Fruit fly (Drosophila melanogaster): ENCODE measurements around the gene CG7065.

Gene CG7065

DNA sequence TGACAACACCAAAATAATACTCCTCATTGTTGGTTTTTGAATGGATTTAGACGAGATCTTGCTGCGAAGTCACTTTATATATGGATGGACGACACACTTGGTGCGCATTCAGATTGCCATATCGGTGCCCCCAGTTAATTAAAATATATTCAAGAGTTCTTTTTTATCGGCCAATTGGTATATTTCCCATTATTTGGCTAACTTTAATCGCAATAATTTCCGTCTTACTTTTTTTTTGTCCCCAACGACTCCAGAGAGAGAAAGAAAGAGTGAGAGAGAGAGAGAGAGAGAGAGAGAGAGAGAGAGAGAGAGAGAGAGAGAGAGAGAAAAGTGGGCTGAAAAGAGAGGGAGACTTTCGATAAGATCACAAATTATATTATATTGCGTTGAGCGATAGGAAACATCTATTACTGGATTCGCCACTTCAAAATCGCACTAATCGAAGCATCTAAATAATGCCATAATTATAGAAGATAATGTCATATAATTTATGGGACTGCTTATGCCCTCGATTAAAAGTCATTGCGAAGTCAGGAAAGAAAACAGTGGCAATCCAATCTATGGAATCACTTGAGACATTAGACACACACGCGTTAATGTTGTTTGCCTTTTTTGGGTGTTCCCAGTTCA, 48.4 kb downstream of the CG7065 start, which contains the start of gene CG12115:
TSS of gene CG12115 (minus strand) at position 51 of the 630 bp plus-strand sequence.
- TF ChIP-seq lola (GFP tag; optimal IDR thresholded peaks at IDR 0.05) (no peak), pan (optimal IDR thresholded peaks at IDR 0.05) (no peak), foxo (GFP tag; optimal IDR thresholded peaks at IDR 0.05) (no peak), Hr83 (GFP tag; optimal IDR thresholded peaks at IDR 0.05; ENCODE audit: poor library complexity, severe bottlenecking) (no peak), Abd-B (GFP tag; optimal IDR thresholded peaks at IDR 0.05) (no peak), Mio (GFP tag; optimal IDR thresholded peaks at IDR 0.05) (no peak), Sp1 (GFP tag; optimal IDR thresholded peaks at IDR 0.05) (no peak), tai (GFP tag; optimal IDR thresholded peaks at IDR 0.05) (no peak), sv (GFP tag; optimal IDR thresholded peaks at IDR 0.05) (no peak), Jra (GFP tag; optimal IDR thresholded peaks at IDR 0.05) (no peak), CrebA (GFP tag; optimal IDR thresholded peaks at IDR 0.05; ENCODE audit: borderline replicate concordance) (no peak), psq (GFP tag; optimal IDR thresholded peaks at IDR 0.05) (no peak), Vsx2 (GFP tag; optimal IDR thresholded peaks at IDR 0.05; ENCODE audit: partially characterized antibody) (no peak), brk (GFP tag; optimal IDR thresholded peaks at IDR 0.05) (no peak), dl (GFP tag; optimal IDR thresholded peaks at IDR 0.05; ENCODE audit: insufficient read depth in 1 of 2, partially characterized antibody in 2 of 2) (no peak), N (GFP tag; optimal IDR thresholded peaks at IDR 0.05) (no peak), Dif (GFP tag; optimal IDR thresholded peaks at IDR 0.05; ENCODE audit: partially characterized antibody) (no peak), CG9705 (GFP tag; optimal IDR thresholded peaks at IDR 0.05) (no peak), fru (GFP tag; optimal IDR thresholded peaks at IDR 0.05) (no peak)

- TF ChIP-seq CG9705 (GFP tag; optimal IDR thresholded peaks at IDR 0.05) = no peak
- TF ChIP-seq Hnf4 (GFP tag; optimal IDR thresholded peaks at IDR 0.05) = no peak
- TF ChIP-seq usp (GFP tag; optimal IDR thresholded peaks at IDR 0.05) = no peak
- no peak for TF ChIP-seq jim (GFP tag; optimal IDR thresholded peaks at IDR 0.05)
- TF ChIP-seq CrebA (GFP tag; optimal IDR thresholded peaks at IDR 0.05; ENCODE audit: borderline replicate concordance) = no peak
- no peak for TF ChIP-seq br (GFP tag; optimal IDR thresholded peaks at IDR 0.05)
- TF ChIP-seq Hr83 (GFP tag; optimal IDR thresholded peaks at IDR 0.05; ENCODE audit: poor library complexity, severe bottlenecking) = no peak
- TF ChIP-seq h (GFP tag; optimal IDR thresholded peaks at IDR 0.05) = no peak
- TF ChIP-seq fru (GFP tag; optimal IDR thresholded peaks at IDR 0.05) = no peak
- TF ChIP-seq sage (GFP tag; optimal IDR thresholded peaks at IDR 0.05) = no peak
- TF ChIP-seq Hr78 (GFP tag; optimal IDR thresholded peaks at IDR 0.05) = no peak
- TF ChIP-seq woc (GFP tag; optimal IDR thresholded peaks at IDR 0.05) = no peak
- no peak for TF ChIP-seq Mio (GFP tag; optimal IDR thresholded peaks at IDR 0.05)
- TF ChIP-seq OdsH (GFP tag; optimal IDR thresholded peaks at IDR 0.05) = no peak
- no peak for TF ChIP-seq brk (GFP tag; optimal IDR thresholded peaks at IDR 0.05)
- no peak for TF ChIP-seq Myc (optimal IDR thresholded peaks at IDR 0.05)
Observed at dm6 chrX:9191357-9191756, 49.1 kb downstream of the CG7065 start, which contains the start of gene CG12057. Gene CG12057, plus strand, starts transcription at chrX:9191657.

dm6 chrX:9192429-9192828, 50.1 kb downstream of the CG7065 start, which contains the start of gene CG12056:
Gene CG12056, plus strand, starts transcription at chrX:9192669.
- TF ChIP-seq HLH106 (tag; optimal IDR thresholded peaks at IDR 0.05) = no peak
- TF ChIP-seq foxo (GFP tag; optimal IDR thresholded peaks at IDR 0.05) = no peak
- TF ChIP-seq Abd-B (GFP tag; optimal IDR thresholded peaks at IDR 0.05) = no peak
- TF ChIP-seq tai (GFP tag; optimal IDR thresholded peaks at IDR 0.05) = no peak
- no peak for TF ChIP-seq dl (GFP tag; optimal IDR thresholded peaks at IDR 0.05; ENCODE audit: insufficient read depth in 1 of 2, partially characterized antibody in 2 of 2)
- TF ChIP-seq Mio (GFP tag; optimal IDR thresholded peaks at IDR 0.05) = no peak
- TF ChIP-seq Rel (GFP tag; optimal IDR thresholded peaks at IDR 0.05) = no peak
- no peak for TF ChIP-seq Rel (tag; optimal IDR thresholded peaks at IDR 0.05)
- no peak for TF ChIP-seq psq (GFP tag; optimal IDR thresholded peaks at IDR 0.05)
- no peak for TF ChIP-seq Vsx2 (GFP tag; optimal IDR thresholded peaks at IDR 0.05; ENCODE audit: partially characterized antibody)
- no peak for TF ChIP-seq N (GFP tag; optimal IDR thresholded peaks at IDR 0.05)
- no peak for TF ChIP-seq dsf (GFP tag; optimal IDR thresholded peaks at IDR 0.05; ENCODE audit: borderline replicate concordance)
- no peak for TF ChIP-seq Jra (GFP tag; optimal IDR thresholded peaks at IDR 0.05)
- TF ChIP-seq Sp1 (GFP tag; optimal IDR thresholded peaks at IDR 0.05) = no peak
- TF ChIP-seq Hr83 (GFP tag; optimal IDR thresholded peaks at IDR 0.05; ENCODE audit: poor library complexity, severe bottlenecking) = no peak
- no peak for TF ChIP-seq br (GFP tag; optimal IDR thresholded peaks at IDR 0.05)
- TF ChIP-seq woc (GFP tag; optimal IDR thresholded peaks at IDR 0.05) = no peak
- TF ChIP-seq usp (GFP tag; optimal IDR thresholded peaks at IDR 0.05) = no peak
- TF ChIP-seq CG9705 (GFP tag; optimal IDR thresholded peaks at IDR 0.05) = no peak
- TF ChIP-seq ey (GFP tag; optimal IDR thresholded peaks at IDR 0.05) = no peak

Data from whole organism, wandering third instar larva.